Fruit fly (Drosophila melanogaster) whole organism, embryonic: Measurements from ENCODE around the gene CG18557.
A peak's percentile ranks its signal among the peaks of the same experiment; 100 is the strongest.

Experiments used
- Atf-2 ChIP-seq: fragments of 200-800 bp; sonication (Bioruptor generic); optimal IDR thresholded peaks from 2 replicates; lab custom pipeline; 2016; ENCODE audit warnings: missing biosample characterization, missing genetic modification characterization
- CG10147 ChIP-seq: fragments of 200-800 bp; sonication (Bioruptor generic); optimal IDR thresholded peaks from 2 replicates; lab custom pipeline; 2019; ENCODE audit warnings: missing biosample characterization, mild to moderate bottlenecking, missing genetic modification characterization, moderate library complexity
- CG1024 ChIP-seq: fragments of 200-800 bp; sonication (Bioruptor generic); IDR thresholded peaks from 2 replicates; pipeline ENCODE4 v1.3.6; 2022; ENCODE audit warnings: missing biosample characterization, missing genetic modification characterization
- CG10274 ChIP-seq: fragments of 200-800 bp; sonication (Bioruptor generic); optimal IDR thresholded peaks from 3 replicates; lab custom pipeline; 2017; ENCODE audit warnings: missing biosample characterization, mild to moderate bottlenecking, missing genetic modification characterization
- CG10366 ChIP-seq: fragments of 200-800 bp; sonication (Bioruptor generic); IDR thresholded peaks from 2 replicates; pipeline ENCODE4 v1.3.6; 2022; ENCODE audit warnings: missing biosample characterization, missing genetic modification characterization
- CG10543 ChIP-seq: fragments of 200-800 bp; sonication (Bioruptor generic); optimal IDR thresholded peaks from 3 replicates; lab custom pipeline; 2017; ENCODE audit warnings: missing biosample characterization, mild to moderate bottlenecking, missing genetic modification characterization, moderate library complexity
- CG12219 ChIP-seq: fragments of 200-800 bp; sonication (Bioruptor generic); optimal IDR thresholded peaks from 3 replicates; lab custom pipeline; 2018; ENCODE audit warnings: missing biosample characterization, mild to moderate bottlenecking, missing genetic modification characterization
- CG12769 ChIP-seq: fragments of 200-800 bp; sonication (Bioruptor generic); optimal IDR thresholded peaks from 2 replicates; lab custom pipeline; 2019; ENCODE audit warnings: missing biosample characterization, mild to moderate bottlenecking, missing genetic modification characterization, moderate library complexity
- CG13296 ChIP-seq: fragments of 200-800 bp; sonication (Bioruptor generic); optimal IDR thresholded peaks from 3 replicates; lab custom pipeline; 2018; ENCODE audit warnings: missing biosample characterization, mild to moderate bottlenecking, missing genetic modification characterization
- CG14710 ChIP-seq: fragments of 200-800 bp; sonication (Bioruptor generic); optimal IDR thresholded peaks from 3 replicates; lab custom pipeline; 2019; ENCODE audit warnings: missing biosample characterization, mild to moderate bottlenecking, missing genetic modification characterization, moderate library complexity
- CG16815 ChIP-seq: fragments of 200-800 bp; sonication (Bioruptor generic); optimal IDR thresholded peaks from 3 replicates; lab custom pipeline; 2017; ENCODE audit warnings: missing biosample characterization, mild to moderate bottlenecking, missing genetic modification characterization
- CG17568 ChIP-seq: fragments of 200-800 bp; sonication (Bioruptor generic); optimal IDR thresholded peaks from 2 replicates; lab custom pipeline; 2018; ENCODE audit warnings: missing biosample characterization, mild to moderate bottlenecking, missing genetic modification characterization, moderate library complexity
- CG18619 ChIP-seq: fragments of 200-800 bp; sonication (Bioruptor generic); optimal IDR thresholded peaks from 3 replicates; lab custom pipeline; 2017; ENCODE audit warnings: missing biosample characterization, mild to moderate bottlenecking, missing genetic modification characterization
- CG2120 ChIP-seq: fragments of 200-800 bp; sonication (Bioruptor generic); optimal IDR thresholded peaks from 3 replicates; lab custom pipeline; 2016; ENCODE audit warnings: missing biosample characterization, missing genetic modification characterization
- CG30403 ChIP-seq: fragments of 200-800 bp; sonication (Bioruptor generic); optimal IDR thresholded peaks from 3 replicates; lab custom pipeline; 2016; ENCODE audit warnings: missing biosample characterization, missing genetic modification characterization
- CG30431 ChIP-seq: fragments of 200-800 bp; sonication (Bioruptor generic); optimal IDR thresholded peaks from 2 replicates; lab custom pipeline; 2017; ENCODE audit warnings: missing biosample characterization, missing genetic modification characterization
- CG3163 ChIP-seq: fragments of 200-800 bp; sonication (Bioruptor generic); optimal IDR thresholded peaks from 3 replicates; lab custom pipeline; 2016; ENCODE audit warnings: missing biosample characterization, missing genetic modification characterization
- CG32532 ChIP-seq: fragments of 200-800 bp; sonication (Bioruptor generic); IDR thresholded peaks from 2 replicates; pipeline ENCODE4 v1.3.6; 2022; ENCODE audit warnings: missing biosample characterization, missing genetic modification characterization
- CG3726 ChIP-seq: fragments of 200-800 bp; sonication (Bioruptor generic); IDR thresholded peaks from 3 replicates; pipeline ENCODE4, ENCODE4 v1.3.6; 2022; ENCODE audit warnings: missing biosample characterization, missing genetic modification characterization
- CG4360 ChIP-seq: fragments of 200-800 bp; sonication (Bioruptor generic); IDR thresholded peaks from 2 replicates; pipeline ENCODE4 v1.3.6; 2022; ENCODE audit warnings: missing biosample characterization, missing genetic modification characterization
- CG6689 ChIP-seq: fragments of 200-800 bp; sonication (Bioruptor generic); IDR thresholded peaks from 2 replicates; pipeline ENCODE4 v1.3.6; 2022; ENCODE audit warnings: missing biosample characterization, missing genetic modification characterization
- CG8281 ChIP-seq: fragments of 200-800 bp; sonication (Bioruptor generic); optimal IDR thresholded peaks from 2 replicates; lab custom pipeline; 2018; ENCODE audit warnings: missing biosample characterization, mild to moderate bottlenecking, missing genetic modification characterization, moderate library complexity
- Dek ChIP-seq: fragments of 200-800 bp; sonication (Bioruptor generic); optimal IDR thresholded peaks from 3 replicates; lab custom pipeline; 2019; ENCODE audit warnings: missing biosample characterization, mild to moderate bottlenecking, missing genetic modification characterization, moderate library complexity
- Hr51 ChIP-seq, 2 experiments: fragments of 200-800 bp; sonication (Bioruptor generic); optimal IDR thresholded peaks; 2 replicates in 1 of 2; 3 replicates in 1 of 2; lab custom pipeline; 2016 to 2018; ENCODE audit warnings: missing biosample characterization in 2 of 2, missing genetic modification characterization in 2 of 2, mild to moderate bottlenecking in 1 of 2, moderate library complexity in 1 of 2
- NFAT ChIP-seq: fragments of 200-800 bp; sonication (Bioruptor generic); IDR thresholded peaks from 2 replicates; pipeline ENCODE4 v1.3.6; 2022; ENCODE audit warnings: missing biosample characterization, missing genetic modification characterization
- Neu2 ChIP-seq: fragments of 200-800 bp; sonication (Bioruptor generic); optimal IDR thresholded peaks from 3 replicates; lab custom pipeline; 2016; ENCODE audit warnings: missing biosample characterization, missing genetic modification characterization, borderline replicate concordance
- Optix ChIP-seq: fragments of 200-800 bp; sonication (Bioruptor generic); IDR thresholded peaks from 3 replicates; pipeline ENCODE4 v1.3.6; 2022; ENCODE audit warnings: missing biosample characterization, missing genetic modification characterization
- PHDP ChIP-seq: fragments of 200-800 bp; sonication (Bioruptor generic); optimal IDR thresholded peaks from 3 replicates; lab custom pipeline; 2018; ENCODE audit warnings: missing biosample characterization, mild to moderate bottlenecking, missing genetic modification characterization, moderate library complexity
- YL-1 ChIP-seq: fragments of 200-800 bp; sonication (Bioruptor generic); optimal IDR thresholded peaks from 3 replicates; lab custom pipeline; 2017; ENCODE audit warnings: missing biosample characterization, mild to moderate bottlenecking, missing genetic modification characterization
- ac ChIP-seq: fragments of 200-800 bp; sonication (Bioruptor generic); optimal IDR thresholded peaks from 3 replicates; lab custom pipeline; 2017; ENCODE audit warnings: missing biosample characterization, mild to moderate bottlenecking, missing genetic modification characterization
- bigmax ChIP-seq: fragments of 200-800 bp; sonication (Bioruptor generic); optimal IDR thresholded peaks from 2 replicates; lab custom pipeline; 2018; ENCODE audit warnings: missing biosample characterization, mild to moderate bottlenecking, missing genetic modification characterization
- br ChIP-seq: fragments of >200 bp; optimal IDR thresholded peaks from 2 replicates; lab custom pipeline; 2017
- ci ChIP-seq: fragments of 200-800 bp; sonication (Bioruptor generic); IDR thresholded peaks from 3 replicates; pipeline ENCODE4 v1.3.6; 2022; ENCODE audit warnings: missing biosample characterization, missing genetic modification characterization
- crol ChIP-seq: fragments of 200-800 bp; sonication (Bioruptor generic); IDR thresholded peaks from 2 replicates; pipeline ENCODE4 v1.3.6; 2022; ENCODE audit warnings: missing biosample characterization, missing genetic modification characterization
- cwo ChIP-seq: fragments of 200-800 bp; sonication (Bioruptor generic); optimal IDR thresholded peaks from 3 replicates; lab custom pipeline; 2017; ENCODE audit warnings: missing biosample characterization, missing genetic modification characterization, mild to moderate bottlenecking, moderate library complexity, missing genetic modification reagents
- dan ChIP-seq: fragments of 200-800 bp; sonication (Bioruptor generic); IDR thresholded peaks from 2 replicates; pipeline ENCODE4 v1.3.6; 2022; ENCODE audit warnings: missing biosample characterization, missing genetic modification characterization
- dati ChIP-seq: fragments of 200-800 bp; sonication (Bioruptor generic); IDR thresholded peaks from 2 replicates; pipeline ENCODE4 v1.3.6; 2022; ENCODE audit warnings: missing biosample characterization, missing genetic modification characterization
- dm ChIP-seq: fragments of 200-800 bp; sonication (Bioruptor generic); optimal IDR thresholded peaks from 3 replicates; lab custom pipeline; 2016; ENCODE audit warnings: missing biosample characterization, missing genetic modification characterization
- dmrt11E ChIP-seq: fragments of 200-800 bp; sonication (Bioruptor generic); optimal IDR thresholded peaks from 3 replicates; lab custom pipeline; 2018; ENCODE audit warnings: missing biosample characterization, mild to moderate bottlenecking, missing genetic modification characterization, moderate library complexity
- en ChIP-seq: fragments of 200-800 bp; sonication (Bioruptor generic); optimal IDR thresholded peaks from 2 replicates; lab custom pipeline; 2016; ENCODE audit warnings: missing biosample characterization, missing genetic modification characterization
- kah ChIP-seq: fragments of 200-800 bp; sonication (Bioruptor generic); optimal IDR thresholded peaks from 2 replicates; lab custom pipeline; 2018; ENCODE audit warnings: missing biosample characterization, mild to moderate bottlenecking, missing genetic modification characterization
- luna ChIP-seq: fragments of 200-800 bp; sonication (Bioruptor generic); optimal IDR thresholded peaks from 2 replicates; lab custom pipeline; 2016; ENCODE audit warnings: missing biosample characterization, missing genetic modification characterization
- nau ChIP-seq: fragments of 200-800 bp; sonication (Bioruptor generic); optimal IDR thresholded peaks from 3 replicates; lab custom pipeline; 2017; ENCODE audit warnings: missing biosample characterization, mild to moderate bottlenecking, missing genetic modification characterization, missing genetic modification reagents
- nom ChIP-seq: fragments of 200-800 bp; sonication (Bioruptor generic); optimal IDR thresholded peaks from 2 replicates; lab custom pipeline; 2017; ENCODE audit warnings: missing biosample characterization, missing genetic modification characterization, mild to moderate bottlenecking, moderate library complexity, missing genetic modification reagents
- row ChIP-seq: fragments of 200-800 bp; sonication (Bioruptor generic); IDR thresholded peaks from 3 replicates; pipeline ENCODE4 v1.3.6; 2022; ENCODE audit warnings: missing biosample characterization, missing genetic modification characterization
- sc ChIP-seq, 3 experiments: fragments of >200 bp in 2 of 3; fragments of 200-800 bp in 1 of 3; sonication (Bioruptor generic) in 1 of 3; optimal IDR thresholded peaks; 2 replicates in 2 of 3; 3 replicates in 1 of 3; lab custom pipeline; 2017; ENCODE audit warnings: mild to moderate bottlenecking in 1 of 3, missing biosample characterization in 1 of 3, missing genetic modification characterization in 1 of 3, missing genetic modification reagents in 1 of 3
- sim ChIP-seq: fragments of 200-800 bp; sonication (Bioruptor generic); IDR thresholded peaks from 2 replicates; pipeline ENCODE4 v1.3.6; 2022; ENCODE audit warnings: missing biosample characterization, missing genetic modification characterization
- sima ChIP-seq: fragments of 200-800 bp; sonication (Bioruptor generic); optimal IDR thresholded peaks from 2 replicates; lab custom pipeline; 2016; ENCODE audit warnings: missing biosample characterization, missing genetic modification characterization
- slp2 ChIP-seq: fragments of 200-800 bp; sonication (Bioruptor generic); optimal IDR thresholded peaks from 2 replicates; lab custom pipeline; 2016; ENCODE audit warnings: missing biosample characterization, missing genetic modification characterization
- z ChIP-seq: fragments of 200-800 bp; sonication (Bioruptor generic); IDR thresholded peaks from 3 replicates; pipeline ENCODE4 v1.3.6; 2022; ENCODE audit warnings: missing biosample characterization, missing genetic modification characterization

The CG18557 gene

DNA sequence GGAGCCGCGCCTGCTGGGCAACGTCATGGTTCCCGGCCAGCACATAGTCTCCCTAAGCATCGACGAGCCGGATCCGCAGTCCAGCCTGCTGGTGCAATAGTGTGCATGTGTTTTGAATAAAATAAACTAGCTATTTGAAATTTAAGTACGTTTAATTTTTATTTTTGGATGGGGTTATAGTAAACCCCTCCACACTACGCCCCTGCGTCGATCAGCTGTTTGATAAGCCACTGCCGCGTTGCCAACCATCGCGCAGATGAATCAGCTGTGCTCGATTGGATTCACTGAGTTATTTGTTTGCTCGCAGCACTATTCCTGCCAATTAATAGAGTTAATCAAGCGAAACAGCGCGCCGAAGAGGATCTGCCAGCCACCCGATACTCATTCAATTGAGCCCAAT is 33.3 kb upstream of the CG18557 start, which contains the start of gene RabGGTb (continued):
- TF ChIP-seq sima (no peak), Neu2 (GFP tag; lab: Kevin White, UChicago) (no peak), CG10274 (GFP tag; lab: Kevin White, UChicago) (no peak), nom (GFP tag; lab: Kevin White, UChicago) (peak; percentile 26), dan (GFP tag; lab: Robert Waterston, UW) (no peak), nau (GFP tag; lab: Kevin White, UChicago) (no peak), Dek (tag; lab: Kevin White, UChicago) (peak; percentile 39), kah (GFP tag; lab: Kevin White, UChicago) (peak; percentile 20), dmrt11E (tag; lab: Kevin White, UChicago) (peak; percentile 14), CG16815 (no peak), en (GFP tag; lab: Kevin White, UChicago) (peak; percentile 43), PHDP (tag; lab: Kevin White, UChicago) (peak; percentile 49), z (no peak), CG18619 (peak; percentile 44), cwo (GFP tag; lab: Kevin White, UChicago) (peak; percentile 27), dati (GFP tag; lab: Robert Waterston, UW) (0 out of 2 replicates have a peak, but pooled peaks have one; percentile 58), CG12219 (peak; percentile 41), CG10147 (GFP tag; lab: Kevin White, UChicago) (peak; percentile 29), luna (GFP tag; lab: Kevin White, UChicago) (no peak), CG14710 (tag; lab: Kevin White, UChicago) (peak; percentile 25), CG17568 (no peak), CG30403 (GFP tag; lab: Kevin White, UChicago) (peak; percentile 58), YL-1 (GFP tag; lab: Kevin White, UChicago) (no peak), dm (GFP tag; lab: Kevin White, UChicago) (peak; percentile 56), bigmax (GFP tag; lab: Kevin White, UChicago) (peak; percentile 69), Optix (peak; percentile 59; the same call in 1 of the 3 replicates), CG10366 (GFP tag; lab: Robert Waterston, UW) (peak; percentile 68), CG6689 (GFP tag; lab: Robert Waterston, UW) (peak; percentile 45; the same call in 1 of the 2 replicates), ci (GFP tag; lab: Robert Waterston, UW) (peak; percentile 89), CG32532 (GFP tag; lab: Robert Waterston, UW) (peak; percentile 86)

- TF ChIP-seq sc (optimal IDR thresholded peaks at IDR 0.05; lab: Kevin White, UChicago) (no peak), sc (GFP tag; optimal IDR thresholded peaks at IDR 0.05; lab: Kevin White, UChicago) (no peak), NFAT (GFP tag; lab: Robert Waterston, UW) (peak; percentile 59; the same call in 1 of the 2 replicates), CG4360 (GFP tag; lab: Robert Waterston, UW) (no peak), ac (GFP tag; lab: Kevin White, UChicago) (no peak), luna (GFP tag; lab: Kevin White, UChicago) (peak; percentile 77), CG2120 (GFP tag; lab: Kevin White, UChicago) (peak; percentile 84), br (lab: Kevin White, UChicago) (no peak), CG10543 (peak; percentile 80), CG8281 (tag; lab: Kevin White, UChicago) (peak; percentile 31), crol (GFP tag; lab: Robert Waterston, UW) (no peak), CG30431 (GFP tag; lab: Kevin White, UChicago) (peak; percentile 44), Atf-2 (GFP tag; lab: Kevin White, UChicago) (peak; percentile 5), CG3163 (peak; percentile 32), CG1024 (0 out of 2 replicates have a peak, but pooled peaks have one; percentile 19), Hr51 (GFP tag; optimal IDR thresholded peaks at IDR 0.05; lab: Kevin White, UChicago) (peak; percentile 55 to 73), CG3726 (GFP tag; lab: Robert Waterston, UW) (no peak), slp2 (GFP tag; lab: Kevin White, UChicago) (peak; percentile 57), CG12769 (peak; percentile 77), PHDP (tag; lab: Kevin White, UChicago) (peak; percentile 67), row (GFP tag; lab: Robert Waterston, UW) (peak; percentile 97), ci (GFP tag; lab: Robert Waterston, UW) (peak; percentile 50; the same call in 1 of the 3 replicates), CG13296 (GFP tag; lab: Kevin White, UChicago) (peak; percentile 79), sim (GFP tag; lab: Robert Waterston, UW) (no peak)
These were observed 32.7 kb upstream of the CG18557 start, which contains the start of the genes Prx6a and Sbat for dm6 chr2L:2878188-2878587. Prx6a (minus strand) TSS chr2L:2878232. Sbat (plus strand) TSS chr2L:2878344.
